Worm (Caenorhabditis elegans): ENCODE results near the gene F07E5.9.
"Not testable (repeated sequence)": the region's sequence is repeated elsewhere in the genome, so short reads cannot be mapped to it uniquely, and the experiment has no call there.

The F07E5.9 gene

DNA sequence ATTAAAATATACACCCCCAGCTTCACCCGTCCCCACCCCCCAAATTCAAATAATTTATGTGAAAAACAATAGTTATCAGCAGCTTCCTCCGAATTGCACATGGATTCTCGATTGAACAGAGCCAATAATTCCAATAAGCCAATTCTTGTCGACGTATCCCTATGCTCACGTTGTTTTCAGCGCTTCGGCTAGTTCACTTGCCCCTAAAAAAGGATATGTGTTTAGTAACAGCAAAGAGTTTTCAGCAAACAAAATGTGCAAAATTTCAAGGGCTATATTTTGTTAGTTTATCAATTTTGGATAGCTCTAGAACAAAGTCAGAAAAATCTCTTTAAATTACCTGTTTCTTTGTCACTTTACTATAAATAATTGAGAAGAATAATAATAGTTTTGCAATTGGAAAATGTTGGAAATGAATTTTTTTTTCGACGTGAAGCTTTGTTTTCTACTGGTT, 3.4 kb upstream of the F07E5.9 start, which contains the start of the genes T16A1.5 and fbxc-49:
TSS of gene T16A1.5 (minus strand) at position 101 of the 454 bp plus-strand sequence.
TSS of gene fbxc-49 (plus strand) at position 404 of the 454 bp plus-strand sequence.
- TF ChIP-seq pes-1 (GFP tag; IDR thresholded peaks at IDR 0.05) (no peak), ceh-13 (GFP tag; optimal IDR thresholded peaks at IDR 0.05) (no peak), ets-7 (tag; optimal IDR thresholded peaks at IDR 0.05) (no peak), hmbx-1 (tag; optimal IDR thresholded peaks at IDR 0.05) (no peak), B0310.2 (tag; optimal IDR thresholded peaks at IDR 0.05) (no peak), ceh-36 (tag; optimal IDR thresholded peaks at IDR 0.05) (no peak), scrt-1 (GFP tag; IDR thresholded peaks at IDR 0.05) (no peak), hnd-1 (tag; optimal IDR thresholded peaks at IDR 0.05) (no peak), tbx-11 (GFP tag; IDR thresholded peaks at IDR 0.05) (no peak)

DNA sequence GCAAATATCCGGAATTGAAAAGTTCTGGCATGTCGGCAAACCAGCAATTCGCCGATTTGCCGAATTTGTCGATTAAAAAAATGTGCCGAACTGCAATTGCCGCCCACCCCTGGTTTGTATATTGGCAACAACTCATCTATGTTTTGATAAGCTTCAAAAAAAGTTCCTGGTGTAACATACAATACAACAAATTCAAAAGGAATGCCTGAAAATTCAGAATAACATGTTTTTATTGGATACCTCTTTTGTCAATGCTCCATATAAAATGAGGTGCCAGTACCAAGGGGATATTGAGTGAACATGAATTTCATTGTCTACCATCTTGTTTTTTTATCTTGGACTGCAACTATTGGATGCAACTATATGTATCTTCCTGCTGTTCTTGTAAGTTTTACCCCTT, 932 bp upstream of the F07E5.9 start, which contains the start of gene T16A1.4:
TSS of gene T16A1.4 (plus strand) at position 301 of the 400 bp plus-strand sequence.
- TF ChIP-seq hmg-4 (GFP tag; optimal IDR thresholded peaks at IDR 0.05) (no peak), hmbx-1 (tag; optimal IDR thresholded peaks at IDR 0.05) (no peak), ets-7 (tag; optimal IDR thresholded peaks at IDR 0.05) (no peak), flt-1 (GFP tag; IDR thresholded peaks at IDR 0.05) (no peak), tbx-37 (GFP tag; conservative IDR thresholded peaks at IDR 0.05) (no peak), hnd-1 (tag; optimal IDR thresholded peaks at IDR 0.05) (no peak), scrt-1 (GFP tag; IDR thresholded peaks at IDR 0.05) (no peak), ceh-13 (GFP tag; optimal IDR thresholded peaks at IDR 0.05) (no peak), tbx-11 (GFP tag; IDR thresholded peaks at IDR 0.05) (no peak), tra-4 (tag; optimal IDR thresholded peaks at IDR 0.05) (no peak), ceh-36 (tag; optimal IDR thresholded peaks at IDR 0.05) (no peak)

DNA sequence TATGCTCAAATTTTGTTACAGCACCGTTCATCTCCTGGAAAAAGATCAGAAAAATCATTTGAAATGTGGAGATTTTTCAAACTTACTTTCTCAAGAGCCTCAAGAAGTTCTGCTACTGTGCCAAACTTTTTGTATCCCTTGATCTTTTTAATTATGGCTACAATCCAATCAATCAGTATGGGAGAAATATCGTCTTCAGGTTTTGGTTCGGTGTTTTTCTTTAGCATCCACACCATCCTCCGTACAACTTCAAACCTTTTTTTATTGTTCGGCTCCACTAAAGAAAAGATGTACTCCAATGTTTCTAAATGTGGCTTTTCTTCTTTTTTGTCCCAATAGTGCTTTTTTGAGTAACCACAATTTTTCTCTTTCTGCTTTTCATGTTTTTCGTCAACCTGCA, 3.9 kb downstream of the F07E5.9 start:
- TF ChIP-seq tra-4 (tag; optimal IDR thresholded peaks at IDR 0.05) (no peak), hmbx-1 (tag; optimal IDR thresholded peaks at IDR 0.05) (no peak), ama-1 (optimal IDR thresholded peaks at IDR 0.05) (no peak), F13C5.2 (tag; optimal IDR thresholded peaks at IDR 0.05) (no peak), sea-1 (GFP tag; conservative IDR thresholded peaks at IDR 0.05) (no peak), pes-1 (GFP tag; IDR thresholded peaks at IDR 0.05) (no peak), scrt-1 (GFP tag; IDR thresholded peaks at IDR 0.05) (no peak), ceh-13 (GFP tag; optimal IDR thresholded peaks at IDR 0.05) (no peak), hmg-4 (GFP tag; optimal IDR thresholded peaks at IDR 0.05) (no peak), tbx-37 (GFP tag; conservative IDR thresholded peaks at IDR 0.05) (no peak), B0310.2 (tag; optimal IDR thresholded peaks at IDR 0.05) (no peak), ets-7 (tag; optimal IDR thresholded peaks at IDR 0.05) (no peak), aly-1 (tag; optimal IDR thresholded peaks at IDR 0.05) (no peak), tbx-11 (GFP tag; IDR thresholded peaks at IDR 0.05) (no peak), flt-1 (GFP tag; IDR thresholded peaks at IDR 0.05) (no peak), ceh-36 (tag; optimal IDR thresholded peaks at IDR 0.05) (no peak)

DNA sequence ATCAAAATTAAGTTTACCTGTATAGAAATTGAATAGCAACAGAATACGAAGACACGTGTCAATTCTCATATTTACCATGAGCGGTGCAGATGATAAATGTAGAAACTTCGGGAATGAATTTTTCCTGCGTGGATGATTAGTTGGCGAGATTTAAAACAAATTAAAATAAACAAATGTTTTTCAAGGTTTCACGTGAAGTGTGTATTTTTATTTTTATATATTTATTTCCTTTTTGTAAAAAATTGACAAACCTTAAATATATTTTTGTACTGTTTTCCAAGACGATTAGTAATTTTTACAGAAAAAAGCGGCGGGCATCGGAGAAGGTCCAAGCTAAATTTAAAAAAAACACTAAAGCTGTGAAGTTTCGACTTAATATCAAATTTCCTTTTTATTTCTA, 4.8 kb downstream of the F07E5.9 start, which contains the start of gene F07E5.8:
TSS of gene F07E5.8 (minus strand) at position 101 of the 400 bp plus-strand sequence.
- TF ChIP-seq ets-7 (tag; optimal IDR thresholded peaks at IDR 0.05) (no peak), ama-1 (optimal IDR thresholded peaks at IDR 0.05) (no peak), pes-1 (GFP tag; IDR thresholded peaks at IDR 0.05) (no peak), aly-1 (tag; optimal IDR thresholded peaks at IDR 0.05) (no peak), hnd-1 (tag; optimal IDR thresholded peaks at IDR 0.05) (no peak), F13C5.2 (tag; optimal IDR thresholded peaks at IDR 0.05) (no peak), ceh-13 (GFP tag; optimal IDR thresholded peaks at IDR 0.05) (no peak), sea-1 (GFP tag; conservative IDR thresholded peaks at IDR 0.05) (no peak), tbx-11 (GFP tag; IDR thresholded peaks at IDR 0.05) (no peak), ceh-36 (tag; optimal IDR thresholded peaks at IDR 0.05) (no peak), flt-1 (GFP tag; IDR thresholded peaks at IDR 0.05) (no peak), scrt-1 (GFP tag; IDR thresholded peaks at IDR 0.05) (no peak), hmbx-1 (tag; optimal IDR thresholded peaks at IDR 0.05) (no peak), tra-4 (tag; optimal IDR thresholded peaks at IDR 0.05) (no peak), tbx-37 (GFP tag; conservative IDR thresholded peaks at IDR 0.05) (no peak), B0310.2 (tag; optimal IDR thresholded peaks at IDR 0.05) (no peak), hmg-4 (GFP tag; optimal IDR thresholded peaks at IDR 0.05) (no peak)

DNA sequence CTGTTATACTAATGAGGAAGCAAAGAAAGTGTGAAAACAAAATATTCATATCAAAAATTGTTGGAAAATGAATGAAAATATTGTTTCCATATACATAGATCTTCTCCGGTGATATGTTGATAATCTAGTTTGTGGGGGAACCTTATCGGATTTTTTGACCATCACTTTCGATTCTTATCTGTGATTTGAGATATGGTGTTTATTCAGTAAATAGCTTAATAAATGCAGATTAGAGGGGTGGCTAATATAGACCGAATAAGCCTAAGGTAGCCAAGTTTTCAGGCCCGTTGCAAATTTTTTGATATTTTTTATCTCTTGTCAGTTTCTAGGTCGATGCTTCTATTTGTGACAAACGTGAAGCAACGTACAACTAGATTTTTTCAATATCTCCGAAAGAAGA, 8.9 kb downstream of the F07E5.9 start, which contains the start of gene F07E5.7:
TSS of gene F07E5.7 (minus strand) at position 101 of the 400 bp plus-strand sequence.
- TF ChIP-seq tbx-11 (GFP tag; IDR thresholded peaks at IDR 0.05) (no peak), ceh-36 (tag; optimal IDR thresholded peaks at IDR 0.05) (no peak), aly-1 (tag; optimal IDR thresholded peaks at IDR 0.05) (no peak), hmbx-1 (tag; optimal IDR thresholded peaks at IDR 0.05) (no peak), tra-4 (tag; optimal IDR thresholded peaks at IDR 0.05) (no peak), sea-1 (GFP tag; conservative IDR thresholded peaks at IDR 0.05) (no peak), ceh-13 (GFP tag; optimal IDR thresholded peaks at IDR 0.05) (no peak), hnd-1 (tag; optimal IDR thresholded peaks at IDR 0.05) (no peak), pes-1 (GFP tag; IDR thresholded peaks at IDR 0.05) (no peak), ets-7 (tag; optimal IDR thresholded peaks at IDR 0.05) (no peak), F13C5.2 (tag; optimal IDR thresholded peaks at IDR 0.05) (no peak), hmg-4 (GFP tag; optimal IDR thresholded peaks at IDR 0.05) (no peak), tbx-37 (GFP tag; conservative IDR thresholded peaks at IDR 0.05) (no peak), ama-1 (optimal IDR thresholded peaks at IDR 0.05) (no peak), flt-1 (GFP tag; IDR thresholded peaks at IDR 0.05) (no peak), B0310.2 (tag; optimal IDR thresholded peaks at IDR 0.05) (no peak), scrt-1 (GFP tag; IDR thresholded peaks at IDR 0.05) (no peak)

DNA sequence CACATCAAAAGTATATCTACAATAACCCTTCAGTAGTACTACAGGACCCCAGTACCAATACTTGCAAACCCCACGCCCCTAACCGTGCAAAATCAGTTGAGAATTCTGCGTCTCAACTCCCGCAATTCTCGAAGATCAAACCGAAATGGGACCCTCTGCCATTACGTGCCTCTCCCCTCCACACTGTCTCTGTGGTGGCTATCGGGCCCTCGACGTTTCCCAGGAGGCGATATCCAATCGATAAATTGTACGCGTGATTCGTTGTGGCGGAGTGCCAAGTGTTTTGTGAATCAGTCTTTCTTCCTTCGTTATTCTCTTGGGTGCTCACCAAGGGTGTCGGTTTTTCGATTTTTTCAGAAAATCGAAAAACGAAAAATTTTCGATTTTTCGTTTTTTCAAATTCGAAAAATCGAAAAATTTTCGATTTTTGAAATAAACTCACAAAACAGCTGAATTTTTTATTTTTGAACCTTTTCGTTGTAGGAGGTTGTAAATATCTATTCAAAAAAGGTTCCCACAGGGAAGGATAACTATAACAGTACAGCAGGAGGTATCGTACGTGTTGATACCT, 12.8 kb downstream of the F07E5.9 start, which contains the start of gene F07E5.12:
TSS of gene F07E5.12 (plus strand) at position 521 of the 571 bp plus-strand sequence.
- TF ChIP-seq hmg-4 (GFP tag; optimal IDR thresholded peaks at IDR 0.05); F13C5.2 (tag; optimal IDR thresholded peaks at IDR 0.05); ets-7 (tag; optimal IDR thresholded peaks at IDR 0.05): not testable (repeated sequence)

DNA sequence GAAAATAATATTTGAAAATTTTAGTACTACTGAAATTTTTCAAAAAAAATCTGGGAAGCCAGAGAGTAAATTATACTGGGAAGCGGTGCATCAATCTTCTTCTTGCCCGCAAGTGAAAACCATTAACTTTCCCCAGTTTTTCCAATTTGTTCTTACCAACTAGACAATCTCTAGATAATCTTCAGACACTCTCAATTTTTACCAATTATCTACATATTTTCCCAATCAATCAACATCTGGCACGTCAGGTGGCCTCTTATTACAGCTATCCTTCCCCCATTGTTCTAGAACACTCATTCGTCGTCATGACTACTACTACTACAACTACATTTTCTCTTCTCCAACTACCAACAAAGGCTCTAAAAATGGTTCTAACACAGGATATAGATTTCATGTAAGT, 15.8 kb downstream of the F07E5.9 start, which contains the start of gene fbxb-6:
TSS of gene fbxb-6 (plus strand) at position 301 of the 400 bp plus-strand sequence.
- no peak for TF ChIP-seq ceh-36 (tag; optimal IDR thresholded peaks at IDR 0.05)

Measured in whole organism, early embryonic.